Worm (Caenorhabditis elegans) whole organism, dauer: Measurements from ENCODE around the gene thn-5.
"Not testable (repeated sequence)": the region's sequence is repeated elsewhere in the genome, so short reads cannot be mapped to it uniquely, and the experiment has no call there.

Source experiments
- unc-62 ChIP-seq: sonication (generic microtip); optimal IDR thresholded peaks from 2 replicates; lab custom pipeline; 2017; ENCODE audit warnings: missing biosample characterization, missing genetic modification reagents, missing genetic modification characterization

Gene thn-5

ce11 chrIV:5225277-5225822 is 5.3 kb upstream of the thn-5 start, which contains the start of gene cylc-1:
Gene cylc-1 (minus strand): TSS chrIV:5225772.
- not testable (repeated sequence) for TF ChIP-seq unc-62 (GFP tag; lab: Kevin White, UChicago)

- not testable (repeated sequence) for TF ChIP-seq unc-62 (GFP tag; lab: Kevin White, UChicago)
These were observed 4.1 kb upstream of the thn-5 start, which contains the start of gene nsph-4.1 for ce11 chrIV:5226552-5226951. Gene nsph-4.1 (plus strand): TSS chrIV:5226852.

- no peak for TF ChIP-seq unc-62 (GFP tag; lab: Kevin White, UChicago)
These were observed 2.0 kb upstream of the thn-5 start, which contains the start of gene thn-6 for ce11 chrIV:5228619-5229018. Gene thn-6 (plus strand): TSS chrIV:5228919.

- not testable (repeated sequence) for TF ChIP-seq unc-62 (GFP tag; lab: Kevin White, UChicago)
These were observed 24.0 kb downstream of the thn-5 start, which contains the start of gene F36H12.10 for ce11 chrIV:5254678-5255077. Gene F36H12.10 (minus strand): TSS chrIV:5254778.

ce11 chrIV:5256731-5257130 is 26.1 kb downstream of the thn-5 start, which contains the start of gene F36H12.9:
Gene F36H12.9 (plus strand): TSS chrIV:5257031.
- not testable (repeated sequence) for TF ChIP-seq unc-62 (GFP tag; lab: Kevin White, UChicago)

- not testable (repeated sequence) for TF ChIP-seq unc-62 (GFP tag; lab: Kevin White, UChicago)
These were observed 27.8 kb downstream of the thn-5 start, which contains the start of gene ttbk-2.1 for ce11 chrIV:5258385-5258784. Gene ttbk-2.1 (plus strand): TSS chrIV:5258685.

- TF ChIP-seq unc-62 (GFP tag; lab: Kevin White, UChicago) = not testable (repeated sequence)
These were observed 29.7 kb downstream of the thn-5 start, which contains the start of gene msp-19 for ce11 chrIV:5260289-5260688. Gene msp-19 (plus strand): TSS chrIV:5260589.

ce11 chrIV:5266474-5266873 is 35.8 kb downstream of the thn-5 start, which contains the start of gene F36H12.5:
Gene F36H12.5 (plus strand): TSS chrIV:5266774.
- TF ChIP-seq unc-62 (GFP tag; lab: Kevin White, UChicago) = no peak

- no peak for TF ChIP-seq unc-62 (GFP tag; lab: Kevin White, UChicago)
These were observed 38.2 kb downstream of the thn-5 start, which contains the start of gene F36H12.4 for ce11 chrIV:5268803-5269202. Gene F36H12.4 (plus strand): TSS chrIV:5269103.

- TF ChIP-seq unc-62 (GFP tag; lab: Kevin White, UChicago) = no peak
These were observed 41.9 kb downstream of the thn-5 start, which contains the start of gene F36H12.3 for ce11 chrIV:5272518-5272917. Gene F36H12.3 (plus strand): TSS chrIV:5272818.

ce11 chrIV:5273385-5273784 is 42.8 kb downstream of the thn-5 start:
- TF ChIP-seq unc-62 (GFP tag; lab: Kevin White, UChicago) = no peak

- no peak for TF ChIP-seq unc-62 (GFP tag; lab: Kevin White, UChicago)
These were observed 43.5 kb downstream of the thn-5 start, which contains the start of gene slfl-4 for ce11 chrIV:5274123-5274581. Gene slfl-4 (plus strand): TSS chrIV:5274531.

- TF ChIP-seq unc-62 (GFP tag; lab: Kevin White, UChicago) = no peak
These were observed 47.1 kb downstream of the thn-5 start, which contains the start of gene F36H12.17 for ce11 chrIV:5277752-5278151. Gene F36H12.17 (minus strand): TSS chrIV:5277852.

- no peak for TF ChIP-seq unc-62 (GFP tag; lab: Kevin White, UChicago)
These were observed 50.8 kb downstream of the thn-5 start for ce11 chrIV:5281457-5281856.
